Worm (Caenorhabditis elegans): ENCODE measurements around the gene ZC266.1.

The ZC266.1 gene

DNA sequence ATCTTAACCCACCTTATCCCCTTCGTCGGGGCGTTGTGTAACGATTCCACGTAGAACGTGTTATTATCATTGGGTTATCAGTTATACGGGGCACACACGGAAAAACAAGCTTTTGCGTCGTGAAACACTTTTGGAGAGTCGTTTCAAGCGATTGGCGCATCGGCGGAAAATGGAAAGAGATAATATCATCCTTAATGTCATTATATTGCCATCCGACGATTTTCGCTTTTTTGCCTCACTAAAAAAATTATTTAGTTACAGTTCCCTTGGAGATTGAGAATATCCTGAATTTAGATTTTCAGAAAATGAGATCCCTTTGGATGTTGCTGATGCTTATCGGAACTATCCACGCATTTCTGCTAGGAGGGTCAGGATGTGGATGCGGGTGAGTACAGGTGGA lies 51.6 kb downstream of the ZC266.1 start, which contains the start of gene F41F3.8 (continued):
- TF ChIP-seq K12H6.12 (tag; optimal IDR thresholded peaks at IDR 0.05) (no peak), ceh-91 (GFP tag; IDR thresholded peaks at IDR 0.05) (no peak), Y95B8A.8 (GFP tag; IDR thresholded peaks at IDR 0.05) (no peak)

DNA sequence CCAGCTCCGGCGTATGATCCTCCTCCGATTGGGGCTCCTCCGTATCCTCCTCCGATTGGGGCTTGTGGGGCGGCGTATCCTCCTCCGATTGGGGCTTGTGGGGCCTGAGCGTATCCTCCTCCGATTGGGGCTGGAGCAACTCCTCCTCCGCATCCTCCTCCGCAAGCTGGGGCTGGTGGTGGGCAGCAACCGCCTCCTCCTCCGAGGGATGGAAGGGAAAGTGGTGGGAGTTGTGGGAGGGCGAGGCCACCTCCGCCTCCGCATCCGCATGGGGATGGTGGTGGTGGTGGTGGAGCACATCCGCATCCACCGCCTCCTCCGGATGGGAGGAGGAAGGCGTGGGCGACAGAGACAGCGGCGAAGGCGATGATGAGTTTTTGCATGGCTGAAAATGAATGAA lies 52.2 kb downstream of the ZC266.1 start, which contains the start of gene F41F3.3:
Gene F41F3.3, minus strand, starts transcription at position 383 of the 400 bp plus-strand sequence.
- TF ChIP-seq ekl-4 (GFP tag; IDR thresholded peaks at IDR 0.05) (0 out of 2 replicates have a peak, but pooled peaks have one; percentile 24), ztf-22 (GFP tag; optimal IDR thresholded peaks at IDR 0.05) (peak; percentile 4), lin-26 (GFP tag; IDR thresholded peaks at IDR 0.05) (no peak), madf-3 (GFP tag; IDR thresholded peaks at IDR 0.05) (0 out of 2 replicates have a peak, but pooled peaks have one; percentile 4), bed-1 (GFP tag; IDR thresholded peaks at IDR 0.05) (no peak), ceh-58 (GFP tag; IDR thresholded peaks at IDR 0.05) (no peak), Y56A3A.18 (GFP tag; IDR thresholded peaks at IDR 0.05) (no peak), tlf-1 (GFP tag; optimal IDR thresholded peaks at IDR 0.05) (no peak), him-1 (tag; optimal IDR thresholded peaks at IDR 0.05) (no peak), zfh-2 (GFP tag; conservative IDR thresholded peaks at IDR 0.05) (peak; percentile 97), fkh-3 (tag; optimal IDR thresholded peaks at IDR 0.05) (no peak), B0019.2 (GFP tag; conservative IDR thresholded peaks at IDR 0.05) (0 out of 2 replicates have a peak, but pooled peaks have one; percentile 11), F52B5.7 (tag; optimal IDR thresholded peaks at IDR 0.05) (peak; percentile 65), lin-54 (GFP tag; optimal IDR thresholded peaks at IDR 0.05) (no peak), aptf-3 (GFP tag; IDR thresholded peaks at IDR 0.05) (no peak), egrh-3 (GFP tag; IDR thresholded peaks at IDR 0.05) (peak; percentile 97), mes-4 (tag; optimal IDR thresholded peaks at IDR 0.05) (no peak), ceh-27 (GFP tag; optimal IDR thresholded peaks at IDR 0.05) (peak; percentile 10), repo-1 (tag; optimal IDR thresholded peaks at IDR 0.05) (peak; percentile 24), chd-7 (tag; optimal IDR thresholded peaks at IDR 0.05) (peak; percentile 33), dox-1 (GFP tag; IDR thresholded peaks at IDR 0.05) (no peak; the same call in 1 of the 2 replicates), attf-5 (GFP tag; optimal IDR thresholded peaks at IDR 0.05) (peak; percentile 16), attf-3 (GFP tag; conservative IDR thresholded peaks at IDR 0.05) (no peak)

DNA sequence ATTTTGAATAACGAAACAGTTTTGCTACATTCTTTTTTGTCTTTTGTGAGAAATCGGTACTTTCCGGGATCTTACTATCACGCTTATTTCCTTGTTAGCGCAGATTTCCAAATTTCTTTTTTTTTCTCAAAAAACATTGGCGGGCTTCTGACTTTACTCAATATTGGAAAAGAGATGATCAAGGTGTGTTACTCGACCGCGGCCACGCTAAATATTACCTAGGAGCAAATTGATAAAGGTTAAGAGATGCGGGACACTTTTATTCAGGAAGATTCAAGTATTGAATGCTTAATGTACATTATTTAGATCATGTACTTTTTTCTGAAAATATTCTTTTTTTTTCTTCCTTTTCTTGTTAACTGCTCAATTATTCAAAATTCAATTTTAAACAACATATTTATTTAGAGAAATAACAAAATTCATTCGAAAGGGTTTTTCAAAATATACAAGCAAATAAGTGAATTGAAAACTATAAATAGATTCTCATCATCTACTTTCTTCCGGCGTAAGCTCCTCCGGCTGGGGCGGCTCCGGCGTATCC lies 52.7 kb downstream of the ZC266.1 start:
- TF ChIP-seq aptf-3 (GFP tag; IDR thresholded peaks at IDR 0.05) (no peak), ets-4 (GFP tag; optimal IDR thresholded peaks at IDR 0.05) (no peak), F10E7.11 (tag; optimal IDR thresholded peaks at IDR 0.05) (no peak), egl-44 (GFP tag; IDR thresholded peaks at IDR 0.05) (no peak), D2030.7 (GFP tag; IDR thresholded peaks at IDR 0.05) (no peak), hmg-1.2 (GFP tag; IDR thresholded peaks at IDR 0.05) (no peak), ekl-4 (GFP tag; IDR thresholded peaks at IDR 0.05) (no peak), hsf-1 (GFP tag; IDR thresholded peaks at IDR 0.05) (no peak)
